Worm (Caenorhabditis elegans) whole organism, young adult: ENCODE data around the gene T07A9.12.

ENCODE experiments used
- C06A6.2 ChIP-seq: fragments of 200-800 bp; sonication (Bioruptor generic); conservative IDR thresholded peaks from 2 replicates; pipeline ENCODE4 v1.3.6; 2022; ENCODE audit warnings: missing genetic modification characterization, missing compliant biosample characterization
- D2030.7 ChIP-seq: fragments of 200-800 bp; sonication (Bioruptor generic); IDR thresholded peaks from 2 replicates; pipeline ENCODE4 v1.3.6; 2022; ENCODE audit warnings: missing genetic modification reagents, missing genetic modification characterization, missing compliant biosample characterization
- F10E7.11 ChIP-seq: sonication (generic microtip); optimal IDR thresholded peaks from 2 replicates; lab custom pipeline; 2017; ENCODE audit warnings: mild to moderate bottlenecking, missing genetic modification characterization, moderate library complexity, missing compliant biosample characterization
- F22D6.2 ChIP-seq: sonication (generic microtip); optimal IDR thresholded peaks from 2 replicates; lab custom pipeline; 2016; ENCODE audit warnings: mild to moderate bottlenecking, missing genetic modification characterization, missing compliant biosample characterization
- F23B12.7 ChIP-seq: sonication (generic microtip); optimal IDR thresholded peaks from 2 replicates; lab custom pipeline; 2017; ENCODE audit warnings: missing genetic modification characterization, mild to moderate bottlenecking, missing compliant biosample characterization, antibody characterized with exemption, moderate library complexity; ENCODE audit not compliant: insufficient read depth
- F33H1.4 ChIP-seq: fragments of 200-800 bp; sonication (Bioruptor generic); IDR thresholded peaks from 2 replicates; pipeline ENCODE4 v1.3.6; 2022; ENCODE audit warnings: missing genetic modification reagents, missing genetic modification characterization, missing compliant biosample characterization
- F49E8.2 ChIP-seq: sonication (generic microtip); optimal IDR thresholded peaks from 3 replicates; lab custom pipeline; 2017; ENCODE audit warnings: missing genetic modification characterization, mild to moderate bottlenecking, missing compliant biosample characterization, antibody characterized with exemption, moderate library complexity; ENCODE audit not compliant: insufficient read depth
- K11D2.4 ChIP-seq: fragments of 200-800 bp; sonication (Bioruptor generic); IDR thresholded peaks from 2 replicates; pipeline ENCODE4 v1.3.6; 2022; ENCODE audit warnings: missing genetic modification reagents, missing genetic modification characterization, missing compliant biosample characterization
- T07F8.4 ChIP-seq: sonication (generic microtip); optimal IDR thresholded peaks from 2 replicates; lab custom pipeline; 2016; ENCODE audit warnings: mild to moderate bottlenecking, missing genetic modification characterization, moderate library complexity, missing compliant biosample characterization
- T26A5.8 ChIP-seq: sonication (generic microtip); optimal IDR thresholded peaks from 2 replicates; lab custom pipeline; 2016; ENCODE audit warnings: missing genetic modification characterization, missing compliant biosample characterization
- Y56A3A.18 ChIP-seq: fragments of 200-800 bp; sonication (Bioruptor generic); IDR thresholded peaks from 2 replicates; pipeline ENCODE4 v1.3.6; 2022; ENCODE audit warnings: missing genetic modification reagents, missing genetic modification characterization, missing compliant biosample characterization
- ZK185.1 ChIP-seq: sonication (generic microtip); optimal IDR thresholded peaks from 2 replicates; lab custom pipeline; 2016; ENCODE audit warnings: mild to moderate bottlenecking, missing genetic modification characterization, missing compliant biosample characterization; ENCODE audit not compliant: poor library complexity, severe bottlenecking
- aptf-3 ChIP-seq: fragments of 200-800 bp; sonication (Bioruptor generic); IDR thresholded peaks from 2 replicates; pipeline ENCODE4 v1.3.6; 2022; ENCODE audit warnings: missing genetic modification characterization, missing compliant biosample characterization
- attf-3 ChIP-seq: fragments of 200-800 bp; sonication (Bioruptor generic); conservative IDR thresholded peaks from 2 replicates; pipeline ENCODE4 v1.3.6; 2022; ENCODE audit warnings: missing genetic modification reagents, missing genetic modification characterization, missing compliant biosample characterization
- attf-5 ChIP-seq: fragments of 200-800 bp; sonication (Bioruptor generic); optimal IDR thresholded peaks from 2 replicates; lab custom pipeline; 2018; ENCODE audit warnings: mild to moderate bottlenecking, missing genetic modification characterization, missing compliant biosample characterization
- cebp-1 ChIP-seq, 2 experiments: fragments of 200-800 bp in 1 of 2; sonication (Bioruptor generic) in 1 of 2; sonication (generic microtip) in 1 of 2; IDR thresholded peaks in 1 of 2; optimal IDR thresholded peaks in 1 of 2; 2 replicates each; pipeline versions ENCODE4 v1.3.6 to Lab custom; 2017 to 2022; ENCODE audit warnings: missing compliant biosample characterization in 2 of 2, missing genetic modification characterization in 2 of 2, mild to moderate bottlenecking in 1 of 2, missing genetic modification reagents in 1 of 2, moderate library complexity in 1 of 2
- cebp-2 ChIP-seq: fragments of 200-800 bp; sonication (Bioruptor generic); IDR thresholded peaks from 2 replicates; pipeline ENCODE4 v1.3.6; 2022; ENCODE audit warnings: missing genetic modification characterization, missing compliant biosample characterization
- ceh-100 ChIP-seq: fragments of 200-800 bp; sonication (Bioruptor generic); IDR thresholded peaks from 2 replicates; pipeline ENCODE4 v1.3.6; 2022; ENCODE audit warnings: missing genetic modification reagents, missing genetic modification characterization, missing compliant biosample characterization
- ceh-27 ChIP-seq: fragments of 200-800 bp; sonication (Bioruptor generic); optimal IDR thresholded peaks from 2 replicates; lab custom pipeline; 2018; ENCODE audit warnings: mild to moderate bottlenecking, missing genetic modification characterization, moderate library complexity, missing compliant biosample characterization
- die-1 ChIP-seq: sonication (generic microtip); optimal IDR thresholded peaks from 2 replicates; lab custom pipeline; 2016; ENCODE audit warnings: missing genotype, mild to moderate bottlenecking, missing genetic modification characterization, missing compliant biosample characterization
- dox-1 ChIP-seq: fragments of 200-800 bp; sonication (Bioruptor generic); IDR thresholded peaks from 2 replicates; pipeline ENCODE4 v1.3.6; 2022; ENCODE audit warnings: missing genetic modification reagents, missing genetic modification characterization, missing compliant biosample characterization
- dpl-1 ChIP-seq: fragments of 150-350 bp; optimal IDR thresholded peaks from 2 replicates; lab custom pipeline; 2014; ENCODE audit warnings: missing biosample characterization, missing genetic modification reagents, missing genetic modification characterization
- egrh-3 ChIP-seq: fragments of 200-800 bp; sonication (Bioruptor generic); IDR thresholded peaks from 2 replicates; pipeline ENCODE4 v1.3.6; 2022; ENCODE audit warnings: missing genetic modification reagents, missing genetic modification characterization, missing compliant biosample characterization
- ekl-4 ChIP-seq: fragments of 200-800 bp; sonication (Bioruptor generic); IDR thresholded peaks from 2 replicates; pipeline ENCODE4 v1.3.6; 2022; ENCODE audit warnings: missing genetic modification reagents, missing genetic modification characterization, missing compliant biosample characterization
- him-1 ChIP-seq: sonication (generic microtip); optimal IDR thresholded peaks from 2 replicates; lab custom pipeline; 2016; ENCODE audit warnings: missing genotype, missing genetic modification reagents, missing genetic modification characterization, missing compliant biosample characterization
- hmg-1.2 ChIP-seq: fragments of 200-800 bp; sonication (Bioruptor generic); IDR thresholded peaks from 2 replicates; pipeline ENCODE4 v1.3.6; 2022; ENCODE audit warnings: missing genetic modification reagents, missing genetic modification characterization, missing compliant biosample characterization
- lin-35 ChIP-seq, 3 experiments: fragments of 150-350 bp in 2 of 3; sonication (generic microtip) in 1 of 3; optimal IDR thresholded peaks; 2 replicates each; lab custom pipeline; 2014 to 2018; ENCODE audit warnings: missing biosample characterization in 3 of 3, missing genetic modification characterization in 3 of 3, missing genetic modification reagents in 3 of 3
- lin-54 ChIP-seq: fragments of 200-800 bp; sonication (Bioruptor generic); optimal IDR thresholded peaks from 2 replicates; lab custom pipeline; 2018; ENCODE audit warnings: mild to moderate bottlenecking, missing genetic modification characterization, missing compliant biosample characterization
- lsl-1 ChIP-seq: fragments of 200-800 bp; sonication (Bioruptor generic); optimal IDR thresholded peaks from 2 replicates; lab custom pipeline; 2018; ENCODE audit warnings: mild to moderate bottlenecking, missing genetic modification characterization, moderate library complexity, missing compliant biosample characterization
- madf-10 ChIP-seq: sonication (generic microtip); optimal IDR thresholded peaks from 2 replicates; lab custom pipeline; 2016; ENCODE audit warnings: mild to moderate bottlenecking, missing genetic modification characterization, missing compliant biosample characterization
- mcd-1 ChIP-seq: fragments of 200-800 bp; sonication (Bioruptor generic); IDR thresholded peaks from 2 replicates; pipeline ENCODE4 v1.3.6; 2022; ENCODE audit warnings: missing genetic modification reagents, missing genetic modification characterization, missing compliant biosample characterization
- mxl-1 ChIP-seq: sonication (generic microtip); optimal IDR thresholded peaks from 2 replicates; lab custom pipeline; 2016; ENCODE audit warnings: missing genetic modification characterization, missing compliant biosample characterization
- repo-1 ChIP-seq: sonication (generic microtip); optimal IDR thresholded peaks from 2 replicates; lab custom pipeline; 2017; ENCODE audit warnings: mild to moderate bottlenecking, missing genetic modification characterization, missing compliant biosample characterization
- snpc-3.4 ChIP-seq: sonication (generic microtip); optimal IDR thresholded peaks from 2 replicates; lab custom pipeline; 2017; ENCODE audit warnings: missing genetic modification characterization, mild to moderate bottlenecking, missing compliant biosample characterization, antibody characterized with exemption, moderate library complexity, missing genotype, missing genetic modification reagents
- snpc-4 ChIP-seq, 5 experiments: fragments of 150-350 bp in 1 of 5; sonication (generic microtip) in 4 of 5; optimal IDR thresholded peaks; 2 replicates each; lab custom pipeline; 2014 to 2018; ENCODE audit warnings: missing genetic modification characterization in 5 of 5, missing biosample characterization in 3 of 5, antibody characterized with exemption in 2 of 5, mild to moderate bottlenecking in 2 of 5, missing compliant biosample characterization in 2 of 5, missing genotype in 2 of 5, moderate library complexity in 2 of 5, missing genetic modification reagents in 1 of 5
- tbp1 ChIP-seq: fragments of 200-800 bp; sonication (Bioruptor generic); optimal IDR thresholded peaks from 2 replicates; lab custom pipeline; 2018; ENCODE audit warnings: mild to moderate bottlenecking, missing genetic modification characterization, missing compliant biosample characterization
- tlf-1 ChIP-seq: fragments of 200-800 bp; sonication (Bioruptor generic); optimal IDR thresholded peaks from 2 replicates; lab custom pipeline; 2018; ENCODE audit warnings: mild to moderate bottlenecking, missing genetic modification characterization, missing compliant biosample characterization
- unc-130 ChIP-seq: sonication (generic microtip); optimal IDR thresholded peaks from 2 replicates; lab custom pipeline; 2016; ENCODE audit warnings: missing genetic modification reagents, missing genetic modification characterization, missing compliant biosample characterization
- ztf-26 ChIP-seq: sonication (generic microtip); optimal IDR thresholded peaks from 2 replicates; lab custom pipeline; 2017; ENCODE audit warnings: missing genetic modification characterization, missing compliant biosample characterization

Gene T07A9.12

ce11 chrIV:443622-444021, 33.0 kb downstream of the T07A9.12 start, which contains the start of gene mrpl-55 (continued):
- peak; percentile 55 for TF ChIP-seq ZK185.1 (tag; lab: Kevin White, UChicago)
- TF ChIP-seq F49E8.2 (tag; lab: Kevin White, UChicago): no peak
- TF ChIP-seq K11D2.4 (GFP tag; lab: Robert Waterston, UW): peak; percentile 13; the same call in 1 of the 2 replicates
- peak; percentile 84 for TF ChIP-seq dpl-1 (GFP tag; lab: Kevin White, UChicago)
- peak; percentile 73 for TF ChIP-seq hmg-1.2 (GFP tag; lab: Robert Waterston, UW)
- peak; percentile 21 for TF ChIP-seq madf-10
- peak; percentile 18 for TF ChIP-seq unc-130
- TF ChIP-seq die-1: no peak
- TF ChIP-seq cebp-2 (GFP tag; lab: Robert Waterston, UW): no peak
- TF ChIP-seq tlf-1 (GFP tag; lab: Kevin White, UChicago): peak; percentile 27
- TF ChIP-seq F22D6.2 (tag; lab: Kevin White, UChicago): peak; percentile 20
- TF ChIP-seq T07F8.4 (tag; lab: Kevin White, UChicago): no peak
- TF ChIP-seq C06A6.2: 0 out of 2 replicates have a peak, but pooled peaks have one; percentile 9
- TF ChIP-seq dox-1: peak; percentile 63; the same call in 1 of the 2 replicates
- peak; percentile 73 for TF ChIP-seq D2030.7 (GFP tag; lab: Robert Waterston, UW)
- peak; percentile 52 for TF ChIP-seq ceh-27 (GFP tag; lab: Kevin White, UChicago)
- no peak for TF ChIP-seq aptf-3 (GFP tag; lab: Robert Waterston, UW)
- TF ChIP-seq cebp-1 (GFP tag; IDR thresholded peaks at IDR 0.05; lab: Robert Waterston, UW): no peak
- TF ChIP-seq cebp-1 (tag; optimal IDR thresholded peaks at IDR 0.05; lab: Kevin White, UChicago): peak; percentile 59
- no peak for TF ChIP-seq Y56A3A.18 (GFP tag; lab: Robert Waterston, UW)
- peak; percentile 79 for TF ChIP-seq attf-5
- TF ChIP-seq snpc-3.4: peak; percentile 41
- TF ChIP-seq T26A5.8 (tag; lab: Kevin White, UChicago): no peak
- TF ChIP-seq F10E7.11: no peak
- no peak for TF ChIP-seq repo-1
- TF ChIP-seq ztf-26 (tag; lab: Kevin White, UChicago): peak; percentile 68
- TF ChIP-seq F23B12.7 (tag; lab: Kevin White, UChicago): peak; percentile 30
- TF ChIP-seq F33H1.4 (GFP tag; lab: Robert Waterston, UW): peak; percentile 51; the same call in 1 of the 2 replicates
- TF ChIP-seq lin-54 (GFP tag; lab: Kevin White, UChicago): peak; percentile 87
- peak; percentile 50 for TF ChIP-seq tbp1 (GFP tag; lab: Kevin White, UChicago)
- TF ChIP-seq him-1 (tag; lab: Kevin White, UChicago): peak; percentile 41
- peak; percentile 65 for TF ChIP-seq ceh-100
- TF ChIP-seq lsl-1 (GFP tag; lab: Kevin White, UChicago): peak; percentile 25
- peak in 1 of 3 experiments; percentile 91 for TF ChIP-seq lin-35 (GFP tag; optimal IDR thresholded peaks at IDR 0.05; lab: Kevin White, UChicago)
- TF ChIP-seq attf-3 (GFP tag; lab: Robert Waterston, UW): 0 out of 2 replicates have a peak, but pooled peaks have one; percentile 24
- no peak for TF ChIP-seq mxl-1 (tag; lab: Kevin White, UChicago)
- TF ChIP-seq mcd-1 (GFP tag; lab: Robert Waterston, UW): peak; percentile 98
- peak; percentile 13 for TF ChIP-seq snpc-4 (GFP tag; optimal IDR thresholded peaks at IDR 0.05; lab: Kevin White, UChicago)
- TF ChIP-seq snpc-4 (tag; optimal IDR thresholded peaks at IDR 0.05; lab: Kevin White, UChicago): peak; percentile 24 to 65 (median 56)

ce11 chrIV:445377-445776, 34.7 kb downstream of the T07A9.12 start, which contains the start of gene dpm-1:
Gene dpm-1, plus strand, starts transcription at chrIV:445677.
- no peak for TF ChIP-seq egrh-3
- TF ChIP-seq ekl-4 (GFP tag; lab: Robert Waterston, UW): no peak
- TF ChIP-seq, all 124 proteins: peak for 0
